Worm (Caenorhabditis elegans): ENCODE results near the gene F53A9.1.

ce11 chrX:8677320-8677719 lies 34.1 kb upstream of the F53A9.1 start:
- TF ChIP-seq sea-2 (GFP tag; IDR thresholded peaks at IDR 0.05) (no peak), lag-1 (GFP tag; IDR thresholded peaks at IDR 0.05) (no peak), attf-3 (GFP tag; conservative IDR thresholded peaks at IDR 0.05) (no peak), dpl-1 (GFP tag; optimal IDR thresholded peaks at IDR 0.05) (no peak), unc-130 (GFP tag; optimal IDR thresholded peaks at IDR 0.05) (no peak), nhr-90 (tag; optimal IDR thresholded peaks at IDR 0.05) (no peak), athp-1 (tag; optimal IDR thresholded peaks at IDR 0.05) (no peak), zim-3 (tag; optimal IDR thresholded peaks at IDR 0.05) (no peak), mxl-1 (tag; optimal IDR thresholded peaks at IDR 0.05) (no peak), repo-1 (tag; optimal IDR thresholded peaks at IDR 0.05) (no peak), attf-5 (GFP tag; optimal IDR thresholded peaks at IDR 0.05) (no peak), ceh-100 (GFP tag; IDR thresholded peaks at IDR 0.05) (no peak)
